Worm (Caenorhabditis elegans): ENCODE measurements around the gene ampd-1.

DNA sequence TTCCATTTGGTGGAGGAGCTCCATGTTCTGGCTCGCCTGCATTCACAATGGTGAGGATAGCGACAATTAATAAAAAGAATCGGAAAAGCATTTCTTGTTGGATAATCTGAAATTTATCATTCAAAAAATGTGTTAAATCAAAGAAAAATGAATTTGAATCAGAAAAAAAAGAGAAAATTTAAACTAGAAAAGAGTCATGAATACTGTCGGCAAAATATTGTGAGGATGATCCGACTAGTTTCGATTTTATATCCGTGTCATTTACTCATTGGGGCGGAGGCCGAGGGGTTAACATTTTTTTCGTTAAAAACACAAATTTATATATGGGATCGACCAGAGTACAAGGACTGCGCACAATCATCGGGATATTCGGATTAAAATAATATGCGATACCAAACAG lies 25.2 kb upstream of the ampd-1 start, which contains the start of gene C27D6.12:
- no peak for TF ChIP-seq fos-1 (tag; optimal IDR thresholded peaks at IDR 0.05)
- no peak for TF ChIP-seq skn-1 (tag; optimal IDR thresholded peaks at IDR 0.05)
- TF ChIP-seq elt-3 (tag; optimal IDR thresholded peaks at IDR 0.05), result no peak
- no peak for TF ChIP-seq lin-39 (tag; optimal IDR thresholded peaks at IDR 0.05)
- TF ChIP-seq lin-35 (GFP tag; optimal IDR thresholded peaks at IDR 0.05), result no peak
- TF ChIP-seq lir-3 (tag; optimal IDR thresholded peaks at IDR 0.05; ENCODE audit: poor library complexity), result no peak
- no peak for TF ChIP-seq nhr-85 (tag)
- TF ChIP-seq aly-2 (tag; optimal IDR thresholded peaks at IDR 0.05), result no peak
- no peak for TF ChIP-seq mdl-1 (tag; optimal IDR thresholded peaks at IDR 0.05)
